Worm (Caenorhabditis elegans) whole organism, young adult: ENCODE measurements around the gene F48G7.13.

Experiments used
- ceh-91 ChIP-seq: fragments of 200-800 bp; sonication (Bioruptor generic); IDR thresholded peaks from 2 replicates; pipeline ENCODE4 v1.3.6; 2022; ENCODE audit warnings: missing genetic modification reagents, missing genetic modification characterization, missing compliant biosample characterization
- hmg-20 ChIP-seq: fragments of 200-800 bp; sonication (Bioruptor generic); IDR thresholded peaks from 2 replicates; pipeline ENCODE4 v1.3.6; 2022; ENCODE audit warnings: missing genetic modification reagents, missing genetic modification characterization, missing compliant biosample characterization
- nfyb-1 ChIP-seq: fragments of 200-800 bp; sonication (Bioruptor generic); IDR thresholded peaks from 2 replicates; pipeline ENCODE4 v1.3.6; 2022; ENCODE audit warnings: missing genetic modification reagents, missing genetic modification characterization, missing compliant biosample characterization
- sea-2 ChIP-seq: fragments of 200-800 bp; sonication (Bioruptor generic); IDR thresholded peaks from 2 replicates; pipeline ENCODE4 v1.3.6; 2022; ENCODE audit warnings: missing genetic modification characterization, missing compliant biosample characterization

- TF ChIP-seq ceh-91 (GFP tag; lab: Robert Waterston, UW) (no peak), nfyb-1 (GFP tag; lab: Robert Waterston, UW) (no peak), sea-2 (GFP tag; lab: Robert Waterston, UW) (no peak), hmg-20 (GFP tag; lab: Robert Waterston, UW) (no peak)
Measured at ce11 chrV:619054-619453, 3.7 kb downstream of the F48G7.13 start, which contains the start of gene F48G7.4.
